Fruit fly (Drosophila melanogaster) whole organism, embryonic: ENCODE data around the gene Rh4.

Experiments used
- Antp ChIP-seq: fragments of 200-800 bp; sonication (Bioruptor generic); optimal IDR thresholded peaks from 3 replicates; lab custom pipeline; 2016; ENCODE audit warnings: missing biosample characterization, missing genetic modification characterization
- Asciz ChIP-seq: fragments of 200-800 bp; sonication (Bioruptor generic); optimal IDR thresholded peaks from 2 replicates; lab custom pipeline; 2017; ENCODE audit warnings: missing biosample characterization, mild to moderate bottlenecking, missing genetic modification characterization, missing genetic modification reagents
- Atf6 ChIP-seq: fragments of 200-800 bp; sonication (Bioruptor generic); IDR thresholded peaks from 2 replicates; pipeline ENCODE4 v1.3.6; 2022; ENCODE audit warnings: missing biosample characterization, missing genetic modification characterization
- B-H1 ChIP-seq: fragments of 200-800 bp; sonication (Bioruptor generic); IDR thresholded peaks from 3 replicates; pipeline ENCODE4 v1.3.6; 2022; ENCODE audit warnings: missing biosample characterization, missing genetic modification characterization
- CG11085 ChIP-seq: fragments of 200-800 bp; sonication (Bioruptor generic); IDR thresholded peaks from 2 replicates; pipeline ENCODE4 v1.3.6; 2022; ENCODE audit warnings: missing biosample characterization, missing genetic modification characterization
- CG13296 ChIP-seq: fragments of 200-800 bp; sonication (Bioruptor generic); optimal IDR thresholded peaks from 3 replicates; lab custom pipeline; 2018; ENCODE audit warnings: missing biosample characterization, mild to moderate bottlenecking, missing genetic modification characterization
- CG1832 ChIP-seq: fragments of 200-800 bp; sonication (Bioruptor generic); optimal IDR thresholded peaks from 2 replicates; lab custom pipeline; 2017; ENCODE audit warnings: missing biosample characterization, mild to moderate bottlenecking, missing genetic modification characterization, inconsistent platforms
- CG18476 ChIP-seq: fragments of 200-800 bp; sonication (Bioruptor generic); optimal IDR thresholded peaks from 2 replicates; lab custom pipeline; 2016; ENCODE audit warnings: missing biosample characterization, mild to moderate bottlenecking, missing genetic modification characterization
- CG18764 ChIP-seq: fragments of 200-800 bp; sonication (Bioruptor generic); optimal IDR thresholded peaks from 3 replicates; lab custom pipeline; 2016; ENCODE audit warnings: missing biosample characterization, missing genetic modification characterization
- CG2875 ChIP-seq: fragments of 200-800 bp; sonication (Bioruptor generic); optimal IDR thresholded peaks from 2 replicates; lab custom pipeline; 2017; ENCODE audit warnings: missing biosample characterization, mild to moderate bottlenecking, missing genetic modification characterization, missing genetic modification reagents
- CG3065 ChIP-seq: fragments of 200-800 bp; sonication (Bioruptor generic); optimal IDR thresholded peaks from 2 replicates; lab custom pipeline; 2016; ENCODE audit warnings: missing biosample characterization, missing genetic modification characterization
- CG3163 ChIP-seq: fragments of 200-800 bp; sonication (Bioruptor generic); optimal IDR thresholded peaks from 3 replicates; lab custom pipeline; 2016; ENCODE audit warnings: missing biosample characterization, missing genetic modification characterization
- CG32767 ChIP-seq: fragments of 200-800 bp; sonication (Bioruptor generic); IDR thresholded peaks from 2 replicates; pipeline ENCODE4 v1.3.6; 2022; ENCODE audit warnings: missing biosample characterization, missing genetic modification characterization
- CG3407 ChIP-seq: fragments of 200-800 bp; sonication (Bioruptor generic); optimal IDR thresholded peaks from 2 replicates; lab custom pipeline; 2018; ENCODE audit warnings: missing biosample characterization, mild to moderate bottlenecking, missing genetic modification characterization
- CG43689 ChIP-seq: fragments of 200-800 bp; sonication (Bioruptor generic); IDR thresholded peaks from 2 replicates; pipeline ENCODE4 v1.3.6; 2022; ENCODE audit warnings: missing biosample characterization, missing genetic modification characterization
- CG7839 ChIP-seq: fragments of 200-800 bp; sonication (Bioruptor generic); optimal IDR thresholded peaks from 3 replicates; lab custom pipeline; 2018; ENCODE audit warnings: missing biosample characterization, mild to moderate bottlenecking, missing genetic modification characterization, moderate library complexity
- CG8290 ChIP-seq, 3 experiments: fragments of 200-800 bp; sonication (Bioruptor generic); optimal IDR thresholded peaks; 2 replicates each; lab custom pipeline; 2016 to 2019; ENCODE audit warnings: missing biosample characterization in 3 of 3, missing genetic modification characterization in 3 of 3, mild to moderate bottlenecking in 2 of 3, moderate library complexity in 1 of 3
- CG9609 ChIP-seq: fragments of 200-800 bp; sonication (Bioruptor generic); optimal IDR thresholded peaks from 3 replicates; lab custom pipeline; 2016; ENCODE audit warnings: missing biosample characterization, missing genetic modification characterization
- CG9876 ChIP-seq: fragments of 200-800 bp; sonication (Bioruptor generic); optimal IDR thresholded peaks from 2 replicates; lab custom pipeline; 2016; ENCODE audit warnings: missing biosample characterization, missing genetic modification characterization
- D19A ChIP-seq: fragments of 200-800 bp; optimal IDR thresholded peaks from 3 replicates; lab custom pipeline; 2019; ENCODE audit warnings: missing biosample characterization, mild to moderate bottlenecking, missing genetic modification characterization, moderate library complexity
- Dad ChIP-seq: fragments of 200-800 bp; sonication (Bioruptor generic); optimal IDR thresholded peaks from 3 replicates; lab custom pipeline; 2016; ENCODE audit warnings: missing biosample characterization, missing genetic modification characterization
- Doc2 ChIP-seq: fragments of 200-800 bp; sonication (Bioruptor generic); IDR thresholded peaks from 2 replicates; pipeline ENCODE4 v1.3.6; 2022; ENCODE audit warnings: missing biosample characterization, missing genetic modification characterization
- Doc3 ChIP-seq: fragments of 200-800 bp; sonication (Bioruptor generic); IDR thresholded peaks from 3 replicates; pipeline ENCODE4 v1.3.6; 2022; ENCODE audit warnings: missing biosample characterization, missing genetic modification characterization; ENCODE audit not compliant: partially characterized antibody
- Hmx ChIP-seq: fragments of 200-800 bp; sonication (Bioruptor generic); optimal IDR thresholded peaks from 2 replicates; lab custom pipeline; 2016; ENCODE audit warnings: missing biosample characterization, missing genetic modification characterization
- Hr3 ChIP-seq: fragments of 200-800 bp; sonication (Bioruptor generic); optimal IDR thresholded peaks from 3 replicates; lab custom pipeline; 2016; ENCODE audit warnings: missing biosample characterization, missing genetic modification characterization
- Meics ChIP-seq: fragments of 200-800 bp; sonication (Bioruptor generic); optimal IDR thresholded peaks from 2 replicates; lab custom pipeline; 2017; ENCODE audit warnings: missing biosample characterization, mild to moderate bottlenecking, missing genetic modification characterization
- NC2β ChIP-seq: fragments of 200-800 bp; sonication (Bioruptor generic); optimal IDR thresholded peaks from 2 replicates; lab custom pipeline; 2016; ENCODE audit warnings: missing biosample characterization, missing genetic modification characterization
- Neu2 ChIP-seq: fragments of 200-800 bp; sonication (Bioruptor generic); optimal IDR thresholded peaks from 3 replicates; lab custom pipeline; 2016; ENCODE audit warnings: missing biosample characterization, missing genetic modification characterization, borderline replicate concordance
- Nf-YA ChIP-seq: fragments of 200-800 bp; sonication (Bioruptor generic); IDR thresholded peaks from 2 replicates; pipeline ENCODE4 v1.3.6; 2022; ENCODE audit warnings: missing biosample characterization, missing genetic modification characterization
- ap ChIP-seq: fragments of 200-800 bp; sonication (Bioruptor generic); IDR thresholded peaks from 2 replicates; pipeline ENCODE4 v1.3.6; 2022; ENCODE audit warnings: missing biosample characterization, missing genetic modification characterization
- az2 ChIP-seq: fragments of 200-800 bp; sonication (Bioruptor generic); optimal IDR thresholded peaks from 3 replicates; lab custom pipeline; 2016; ENCODE audit warnings: missing biosample characterization, missing genetic modification characterization
- bcd ChIP-seq: fragments of 200-800 bp; sonication (Bioruptor generic); optimal IDR thresholded peaks from 2 replicates; lab custom pipeline; 2017; ENCODE audit warnings: missing biosample characterization, mild to moderate bottlenecking, missing genetic modification characterization
- bigmax ChIP-seq: fragments of 200-800 bp; sonication (Bioruptor generic); optimal IDR thresholded peaks from 2 replicates; lab custom pipeline; 2018; ENCODE audit warnings: missing biosample characterization, mild to moderate bottlenecking, missing genetic modification characterization
- btn ChIP-seq: fragments of 200-800 bp; sonication (Bioruptor generic); optimal IDR thresholded peaks from 2 replicates; lab custom pipeline; 2016; ENCODE audit warnings: missing biosample characterization, missing genetic modification characterization
- chinmo ChIP-seq: fragments of 200-800 bp; sonication (Bioruptor generic); IDR thresholded peaks from 4 replicates; pipeline ENCODE4 v1.3.6; 2022; ENCODE audit warnings: missing biosample characterization, missing genetic modification characterization; ENCODE audit not compliant: partially characterized antibody
- corto ChIP-seq: fragments of 200-800 bp; sonication (Bioruptor generic); optimal IDR thresholded peaks from 2 replicates; lab custom pipeline; 2016; ENCODE audit warnings: missing biosample characterization, mild to moderate bottlenecking, missing genetic modification characterization, moderate library complexity
- dmrt99B ChIP-seq: fragments of 200-800 bp; sonication (Bioruptor generic); optimal IDR thresholded peaks from 2 replicates; lab custom pipeline; 2018; ENCODE audit warnings: missing biosample characterization, mild to moderate bottlenecking, missing genetic modification characterization, moderate library complexity
- eyg ChIP-seq: fragments of 200-800 bp; sonication (Bioruptor generic); optimal IDR thresholded peaks from 3 replicates; lab custom pipeline; 2016; ENCODE audit warnings: missing biosample characterization, missing genetic modification characterization
- fru ChIP-seq: fragments of >200 bp; optimal IDR thresholded peaks from 2 replicates; lab custom pipeline; 2017
- luna ChIP-seq: fragments of 200-800 bp; sonication (Bioruptor generic); optimal IDR thresholded peaks from 2 replicates; lab custom pipeline; 2016; ENCODE audit warnings: missing biosample characterization, missing genetic modification characterization
- org-1 ChIP-seq: fragments of 200-800 bp; sonication (Bioruptor generic); optimal IDR thresholded peaks from 2 replicates; lab custom pipeline; 2017; ENCODE audit warnings: missing biosample characterization, missing genetic modification characterization
- pnt ChIP-seq: fragments of 200-800 bp; sonication (Bioruptor generic); optimal IDR thresholded peaks from 3 replicates; lab custom pipeline; 2016; ENCODE audit warnings: missing biosample characterization, missing genetic modification characterization
- schlank ChIP-seq: fragments of 200-800 bp; sonication (Bioruptor generic); optimal IDR thresholded peaks from 2 replicates; lab custom pipeline; 2018; ENCODE audit warnings: missing biosample characterization, mild to moderate bottlenecking, missing genetic modification characterization
- shn ChIP-seq: fragments of 200-800 bp; sonication (Bioruptor generic); optimal IDR thresholded peaks from 3 replicates; lab custom pipeline; 2016; ENCODE audit warnings: missing biosample characterization, missing genetic modification characterization
- so ChIP-seq: fragments of 200-800 bp; sonication (Bioruptor generic); IDR thresholded peaks from 3 replicates; pipeline ENCODE4 v1.3.6; 2022; ENCODE audit warnings: missing biosample characterization, missing genetic modification characterization
- sqz ChIP-seq: fragments of 200-800 bp; sonication (Bioruptor generic); optimal IDR thresholded peaks from 3 replicates; lab custom pipeline; 2018; ENCODE audit warnings: missing biosample characterization, mild to moderate bottlenecking, missing genetic modification characterization
- sr ChIP-seq: fragments of 200-800 bp; sonication (Bioruptor generic); IDR thresholded peaks from 3 replicates; pipeline ENCODE4 v1.3.6; 2022; ENCODE audit warnings: missing biosample characterization, missing genetic modification characterization
- ssp ChIP-seq: fragments of 200-800 bp; sonication (Bioruptor generic); IDR thresholded peaks from 2 replicates; pipeline ENCODE4 v1.3.6; 2022; ENCODE audit warnings: missing biosample characterization, missing genetic modification characterization
- tio ChIP-seq: fragments of 200-800 bp; sonication (Bioruptor generic); optimal IDR thresholded peaks from 2 replicates; lab custom pipeline; 2017; ENCODE audit warnings: missing biosample characterization, missing genetic modification characterization, inconsistent platforms
- z ChIP-seq: fragments of 200-800 bp; sonication (Bioruptor generic); IDR thresholded peaks from 3 replicates; pipeline ENCODE4 v1.3.6; 2022; ENCODE audit warnings: missing biosample characterization, missing genetic modification characterization
- zen2 ChIP-seq: fragments of 200-800 bp; sonication (Bioruptor generic); IDR thresholded peaks from 3 replicates; pipeline ENCODE4 v1.3.6; 2022; ENCODE audit warnings: missing biosample characterization, missing genetic modification characterization; ENCODE audit not compliant: partially characterized antibody

Gene Rh4

DNA sequence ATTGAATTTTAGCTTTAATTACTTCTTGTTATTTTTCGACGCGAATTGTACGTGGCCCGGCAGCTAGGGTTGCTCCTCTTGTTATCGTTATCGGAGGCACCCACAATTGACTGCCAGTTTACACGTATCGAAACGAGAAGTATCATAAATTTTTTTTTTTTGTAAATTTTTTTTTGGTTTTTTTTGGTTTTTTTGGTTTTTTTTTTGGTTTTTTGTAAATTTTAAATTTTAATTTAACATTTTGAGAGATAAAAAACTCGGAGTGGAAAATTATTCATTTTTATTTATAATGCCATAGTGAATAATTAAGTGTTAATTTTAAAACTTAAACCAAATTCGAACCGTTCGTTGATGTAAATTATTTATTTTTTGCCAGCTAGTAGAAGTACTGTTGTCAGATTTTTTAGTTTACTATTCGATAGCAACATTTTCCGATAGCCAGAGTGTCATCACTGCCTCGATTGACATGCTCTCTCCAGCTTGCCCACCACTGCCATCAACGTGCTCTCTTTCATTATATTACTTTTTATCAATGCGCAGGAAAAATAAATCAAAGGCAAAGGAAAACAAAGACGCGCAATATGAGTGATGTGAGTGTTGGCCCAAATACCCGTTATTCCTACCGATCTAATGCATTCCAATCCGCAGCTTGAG lies 17.3 kb downstream of the Rh4 start, which contains the start of the genes kud and Zcchc7 (continued):
- no peak for TF ChIP-seq Hmx (GFP tag; lab: Kevin White, UChicago)
- TF ChIP-seq pnt (GFP tag; lab: Kevin White, UChicago): peak; percentile 15
- peak; percentile 54 for TF ChIP-seq Hr3 (GFP tag; lab: Kevin White, UChicago)
- TF ChIP-seq btn (GFP tag; lab: Kevin White, UChicago): no peak
- TF ChIP-seq tio (GFP tag; lab: Kevin White, UChicago): no peak
- TF ChIP-seq CG43689 (GFP tag; lab: Robert Waterston, UW): no peak
- no peak for TF ChIP-seq Doc2 (GFP tag; lab: Robert Waterston, UW)
- TF ChIP-seq luna: no peak
- no peak for TF ChIP-seq D19A (tag; lab: Kevin White, UChicago)
- TF ChIP-seq bcd: no peak
- no peak for TF ChIP-seq B-H1 (GFP tag; lab: Robert Waterston, UW)
- no peak for TF ChIP-seq CG2875 (GFP tag; lab: Kevin White, UChicago)
- no peak for TF ChIP-seq CG9876
- no peak for TF ChIP-seq z (GFP tag; lab: Robert Waterston, UW)
- peak; percentile 31; the same call in 1 of the 2 replicates for TF ChIP-seq ssp (GFP tag; lab: Robert Waterston, UW)
- TF ChIP-seq org-1 (GFP tag; lab: Kevin White, UChicago): no peak
- peak; percentile 12 for TF ChIP-seq NC2β (GFP tag; lab: Kevin White, UChicago)
- TF ChIP-seq CG18476 (GFP tag; lab: Kevin White, UChicago): peak; percentile 42
- TF ChIP-seq CG18764 (GFP tag; lab: Kevin White, UChicago): no peak
- TF ChIP-seq Atf6 (GFP tag; lab: Robert Waterston, UW): 0 out of 2 replicates have a peak, but pooled peaks have one; percentile 58
- no peak for TF ChIP-seq Neu2 (GFP tag; lab: Kevin White, UChicago)
- no peak for TF ChIP-seq CG13296
- peak; percentile 60 for TF ChIP-seq az2
- peak; percentile 19 for TF ChIP-seq shn (GFP tag; lab: Kevin White, UChicago)
- no peak for TF ChIP-seq CG1832 (GFP tag; lab: Kevin White, UChicago)
- peak; percentile 58 for TF ChIP-seq Dad (GFP tag; lab: Kevin White, UChicago)
- peak; percentile 41 for TF ChIP-seq Asciz (GFP tag; lab: Kevin White, UChicago)
- TF ChIP-seq Antp (GFP tag; lab: Kevin White, UChicago): peak; percentile 43
- TF ChIP-seq ap (GFP tag; lab: Robert Waterston, UW): no peak
- no peak for TF ChIP-seq CG3065 (GFP tag; lab: Kevin White, UChicago)
- TF ChIP-seq CG7839 (tag; lab: Kevin White, UChicago): no peak
- TF ChIP-seq sqz: no peak
- no peak for TF ChIP-seq CG3407 (GFP tag; lab: Kevin White, UChicago)
- no peak for TF ChIP-seq Doc3 (GFP tag; lab: Robert Waterston, UW)
- TF ChIP-seq Nf-YA (GFP tag; lab: Robert Waterston, UW): no peak
- no peak for TF ChIP-seq dmrt99B (tag; lab: Kevin White, UChicago)
- TF ChIP-seq bigmax (GFP tag; lab: Kevin White, UChicago): no peak
- no peak for TF ChIP-seq schlank
- TF ChIP-seq sr (GFP tag; lab: Robert Waterston, UW): no peak
- no peak for TF ChIP-seq zen2 (GFP tag; lab: Robert Waterston, UW)
- TF ChIP-seq eyg (GFP tag; lab: Kevin White, UChicago): no peak
- no peak for TF ChIP-seq corto (GFP tag; lab: Kevin White, UChicago)
- TF ChIP-seq fru (lab: Kevin White, UChicago): no peak
- no peak for TF ChIP-seq CG32767 (GFP tag; lab: Robert Waterston, UW)
- peak; percentile 90 for TF ChIP-seq CG8290 (GFP tag; optimal IDR thresholded peaks at IDR 0.05; lab: Kevin White, UChicago)
- peak in 1 of 2 experiments; percentile 55 for TF ChIP-seq CG8290 (tag; optimal IDR thresholded peaks at IDR 0.05; lab: Kevin White, UChicago)
- no peak for TF ChIP-seq so (GFP tag; lab: Robert Waterston, UW)
- peak; percentile 71 for TF ChIP-seq Meics (GFP tag; lab: Kevin White, UChicago)
- TF ChIP-seq CG9609: peak; percentile 47
- TF ChIP-seq CG11085 (GFP tag; lab: Robert Waterston, UW): 0 out of 2 replicates have a peak, but pooled peaks have one; percentile 8
- TF ChIP-seq CG3163 (GFP tag; lab: Kevin White, UChicago): peak; percentile 47
- no peak for TF ChIP-seq chinmo (GFP tag; lab: Robert Waterston, UW)
